Worm (Caenorhabditis elegans) whole organism, midembryonic: Measurements from ENCODE around the gene F01G10.9.

Experiments
- T22C8.4 ChIP-seq: fragments of 200-800 bp; sonication (Bioruptor generic); IDR thresholded peaks from 2 replicates; pipeline ENCODE4 v1.3.6; 2022; ENCODE audit warnings: missing genetic modification characterization, missing compliant biosample characterization
- cog-1 ChIP-seq: sonication (generic microtip); optimal IDR thresholded peaks from 2 replicates; lab custom pipeline; 2016; ENCODE audit warnings: missing genetic modification characterization, missing compliant biosample characterization
- flt-1 ChIP-seq: fragments of 200-800 bp; sonication (Bioruptor generic); IDR thresholded peaks from 2 replicates; pipeline ENCODE4 v1.3.6; 2022; ENCODE audit warnings: missing genetic modification characterization, missing compliant biosample characterization
- klf-2 ChIP-seq: fragments of 200-800 bp; sonication (Bioruptor generic); conservative IDR thresholded peaks from 2 replicates; pipeline ENCODE4 v1.3.6; 2022; ENCODE audit warnings: missing genetic modification reagents, missing genetic modification characterization, missing compliant biosample characterization
- med-1 ChIP-seq: sonication (generic microtip); optimal IDR thresholded peaks from 2 replicates; lab custom pipeline; 2017; ENCODE audit warnings: missing genetic modification characterization, mild to moderate bottlenecking, missing compliant biosample characterization, antibody characterized with exemption, missing genetic modification reagents; ENCODE audit not compliant: insufficient read depth
- ref-1 ChIP-seq: fragments of 200-800 bp; sonication (Bioruptor generic); conservative IDR thresholded peaks from 2 replicates; pipeline ENCODE4 v1.3.6; 2022; ENCODE audit warnings: missing genetic modification reagents, missing genetic modification characterization, missing compliant biosample characterization
- tab-1 ChIP-seq: fragments of 200-800 bp; sonication (Bioruptor generic); IDR thresholded peaks from 2 replicates; pipeline ENCODE4 v1.3.6; 2022; ENCODE audit warnings: missing genetic modification characterization, missing compliant biosample characterization
- ztf-23 ChIP-seq: fragments of 200-800 bp; sonication (Bioruptor generic); IDR thresholded peaks from 2 replicates; pipeline ENCODE4 v1.3.6; 2022; ENCODE audit warnings: missing genetic modification reagents, missing genetic modification characterization, missing compliant biosample characterization
- ztf-29 ChIP-seq: fragments of 200-800 bp; sonication (Bioruptor generic); IDR thresholded peaks from 2 replicates; pipeline ENCODE4 v1.3.6; 2022; ENCODE audit warnings: missing genetic modification reagents, missing genetic modification characterization, missing compliant biosample characterization

Gene F01G10.9

ce11 chrIV:10277716-10278115 is 18.3 kb upstream of the F01G10.9 start, which contains the start of gene Y43C5A.4:
Gene Y43C5A.4 (plus strand): TSS chrIV:10278016.
- TF ChIP-seq T22C8.4 (GFP tag; lab: Robert Waterston, UW) = no peak
- no peak for TF ChIP-seq flt-1
- no peak for TF ChIP-seq tab-1
- no peak for TF ChIP-seq cog-1 (tag; lab: Kevin White, UChicago)
- TF ChIP-seq ztf-29 = no peak
- no peak for TF ChIP-seq ztf-23
- TF ChIP-seq med-1 (GFP tag; lab: Kevin White, UChicago) = no peak
- TF ChIP-seq klf-2 (GFP tag; lab: Robert Waterston, UW) = no peak
- TF ChIP-seq ref-1 = no peak

ce11 chrIV:10276960-10277359 is 17.5 kb upstream of the F01G10.9 start, which contains the start of gene Y43C5A.7:
Gene Y43C5A.7 (plus strand): TSS chrIV:10277260.
- TF ChIP-seq flt-1 (no peak), cog-1 (tag; lab: Kevin White, UChicago) (no peak), tab-1 (no peak), ztf-23 (no peak), T22C8.4 (GFP tag; lab: Robert Waterston, UW) (no peak)

- no peak for TF ChIP-seq klf-2 (GFP tag; lab: Robert Waterston, UW)
- no peak for TF ChIP-seq T22C8.4 (GFP tag; lab: Robert Waterston, UW)
- TF ChIP-seq ztf-29 = no peak
- TF ChIP-seq cog-1 (tag; lab: Kevin White, UChicago) = no peak
- no peak for TF ChIP-seq ztf-23
- TF ChIP-seq ref-1 = no peak
- no peak for TF ChIP-seq med-1 (GFP tag; lab: Kevin White, UChicago)
- TF ChIP-seq tab-1 = no peak
- TF ChIP-seq flt-1 = no peak
These were observed 15.6 kb upstream of the F01G10.9 start for ce11 chrIV:10275050-10275449.

ce11 chrIV:10273781-10274313 is 14.4 kb upstream of the F01G10.9 start, which contains the start of gene Y43C5A.3:
Gene Y43C5A.3 (plus strand): TSS chrIV:10274036.
- no peak for TF ChIP-seq T22C8.4 (GFP tag; lab: Robert Waterston, UW)
- no peak for TF ChIP-seq klf-2 (GFP tag; lab: Robert Waterston, UW)
- TF ChIP-seq ref-1 = no peak
- TF ChIP-seq ztf-23 = no peak
- no peak for TF ChIP-seq tab-1
- TF ChIP-seq med-1 (GFP tag; lab: Kevin White, UChicago) = no peak
- no peak for TF ChIP-seq ztf-29
- TF ChIP-seq flt-1 = no peak
- TF ChIP-seq cog-1 (tag; lab: Kevin White, UChicago) = no peak

ce11 chrIV:10273360-10273759 is 13.9 kb upstream of the F01G10.9 start:
- no peak for TF ChIP-seq T22C8.4 (GFP tag; lab: Robert Waterston, UW)
- no peak for TF ChIP-seq flt-1
- no peak for TF ChIP-seq ref-1
- no peak for TF ChIP-seq tab-1
- TF ChIP-seq klf-2 (GFP tag; lab: Robert Waterston, UW) = no peak
- no peak for TF ChIP-seq cog-1 (tag; lab: Kevin White, UChicago)
- no peak for TF ChIP-seq ztf-29
- TF ChIP-seq ztf-23 = no peak
- no peak for TF ChIP-seq med-1 (GFP tag; lab: Kevin White, UChicago)

ce11 chrIV:10269137-10269933 is 9.9 kb upstream of the F01G10.9 start, which contains the start of the genes nspd-7 and Y43C5A.2:
Gene nspd-7 (minus strand): TSS chrIV:10269187.
Gene Y43C5A.2 (plus strand): TSS chrIV:10269883.
- TF ChIP-seq cog-1 (tag; lab: Kevin White, UChicago) (no peak), tab-1 (no peak)

ce11 chrIV:10262882-10263281 is 3.4 kb upstream of the F01G10.9 start:
- TF ChIP-seq tab-1 (0 out of 2 replicates have a peak, but pooled peaks have one; percentile 5), klf-2 (GFP tag; lab: Robert Waterston, UW) (0 out of 2 replicates have a peak, but pooled peaks have one; percentile 25)

- TF ChIP-seq T22C8.4 (GFP tag; lab: Robert Waterston, UW) (no peak), ztf-23 (no peak), med-1 (GFP tag; lab: Kevin White, UChicago) (no peak), cog-1 (tag; lab: Kevin White, UChicago) (no peak), tab-1 (no peak), klf-2 (GFP tag; lab: Robert Waterston, UW) (no peak), flt-1 (no peak)
These were observed 1.6 kb upstream of the F01G10.9 start for ce11 chrIV:10261061-10261460.

- no peak for TF ChIP-seq ztf-29
- TF ChIP-seq ref-1 = no peak
- TF ChIP-seq cog-1 (tag; lab: Kevin White, UChicago) = no peak
- TF ChIP-seq klf-2 (GFP tag; lab: Robert Waterston, UW) = no peak
- no peak for TF ChIP-seq T22C8.4 (GFP tag; lab: Robert Waterston, UW)
These were observed 6.4 kb downstream of the F01G10.9 start for ce11 chrIV:10252886-10253639.

ce11 chrIV:10252350-10252792 is 7.1 kb downstream of the F01G10.9 start:
- TF ChIP-seq klf-2 (GFP tag; lab: Robert Waterston, UW) (no peak), tab-1 (no peak), cog-1 (tag; lab: Kevin White, UChicago) (peak; percentile 36), T22C8.4 (GFP tag; lab: Robert Waterston, UW) (no peak)
